Worm (Caenorhabditis elegans): ENCODE results near the gene C52E2.3.

DNA sequence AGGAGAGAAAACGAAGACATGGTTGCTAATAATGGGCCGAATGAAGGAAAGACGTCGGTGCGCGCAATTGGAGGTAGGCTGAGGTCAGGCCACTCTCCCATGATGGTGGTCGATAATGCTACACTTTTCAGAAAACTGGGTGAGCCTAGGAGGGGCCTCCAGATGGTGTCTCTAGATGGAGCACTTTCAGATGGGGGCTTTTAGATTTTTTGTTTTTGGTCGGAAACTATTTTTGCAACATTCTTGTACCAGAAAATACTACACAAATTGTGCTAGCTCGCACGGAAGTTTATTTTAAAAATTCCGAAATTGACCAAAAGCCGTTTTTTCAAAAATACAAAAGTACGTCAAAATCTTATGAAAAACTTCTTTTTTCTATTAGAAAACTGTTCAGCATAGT, 32.7 kb upstream of the C52E2.3 start, which contains the start of gene fbxb-10:
- TF ChIP-seq elt-1 (tag; optimal IDR thresholded peaks at IDR 0.05; ENCODE audit: borderline replicate concordance, insufficient read depth) (no peak), elt-3 (tag; optimal IDR thresholded peaks at IDR 0.05) (no peak), hlh-1 (tag; optimal IDR thresholded peaks at IDR 0.05) (no peak), snpc-4 (tag; optimal IDR thresholded peaks at IDR 0.05) (no peak), ceh-83 (GFP tag; optimal IDR thresholded peaks at IDR 0.05) (no peak), sem-2 (GFP tag; optimal IDR thresholded peaks at IDR 0.05) (no peak)

All from whole organism, mixed stage, embryonic.